Worm (Caenorhabditis elegans): ENCODE data around the gene dpy-4.

The dpy-4 gene

DNA sequence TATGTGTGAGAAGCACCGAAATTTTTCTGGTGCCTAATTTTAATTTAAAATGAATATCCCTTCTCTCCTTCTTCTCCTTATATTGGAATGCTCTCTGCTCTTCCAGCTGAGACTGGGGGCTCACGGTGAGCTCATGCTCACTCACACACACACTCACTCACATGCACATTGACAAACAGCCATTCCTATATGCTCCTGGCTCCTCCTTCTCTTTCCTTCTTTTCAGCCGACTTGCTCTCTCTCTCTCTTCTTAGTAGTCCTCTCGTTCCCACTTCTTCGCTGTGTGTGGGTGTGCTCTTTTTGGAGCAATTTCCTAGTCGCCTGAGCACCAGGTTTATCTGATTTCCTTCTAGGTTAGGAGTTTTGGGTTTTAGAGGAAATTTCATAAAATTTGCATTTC lies 34.4 kb upstream of the dpy-4 start (continued):
- TF ChIP-seq mes-2 (tag; optimal IDR thresholded peaks at IDR 0.05; ENCODE audit: poor library complexity, severe bottlenecking) = peak; percentile 34

DNA sequence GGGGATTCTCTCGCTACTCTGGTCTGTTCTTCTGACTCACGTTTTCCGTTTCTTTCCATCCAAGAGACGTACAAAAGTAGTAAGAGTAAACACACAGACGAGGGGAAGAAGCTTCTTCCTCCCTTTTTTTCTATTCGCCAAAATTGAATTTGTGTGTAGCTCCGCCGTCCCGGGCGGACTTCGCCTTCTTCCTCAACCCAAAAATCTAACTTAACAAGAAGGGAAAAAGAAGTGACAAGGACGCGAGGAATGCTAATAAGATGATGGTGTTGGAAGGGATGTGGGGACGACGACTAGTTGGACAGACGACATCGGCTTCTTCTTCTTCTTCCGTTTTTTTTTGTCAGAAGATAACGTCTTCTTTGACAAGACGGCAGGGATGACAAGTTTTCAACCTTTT lies 30.4 kb upstream of the dpy-4 start:
- TF ChIP-seq lin-38 (GFP tag; IDR thresholded peaks at IDR 0.05) (no peak), fos-1 (tag; optimal IDR thresholded peaks at IDR 0.05) (no peak), rbr-2 (tag; optimal IDR thresholded peaks at IDR 0.05) (peak; percentile 25), ctbp-1 (GFP tag; IDR thresholded peaks at IDR 0.05) (peak; percentile 84), egl-27 (tag; optimal IDR thresholded peaks at IDR 0.05) (no peak), mep-1 (tag; optimal IDR thresholded peaks at IDR 0.05) (peak; percentile 17), F26F4.8 (GFP tag; conservative IDR thresholded peaks at IDR 0.05) (no peak), D1046.2 (GFP tag; IDR thresholded peaks at IDR 0.05) (no peak), madf-9 (GFP tag; conservative IDR thresholded peaks at IDR 0.05) (no peak), mdl-1 (tag; optimal IDR thresholded peaks at IDR 0.05) (peak in 1 of 2 experiments; percentile 28), fkh-10 (GFP tag; optimal IDR thresholded peaks at IDR 0.05) (peak; percentile 92), lsy-2 (tag; optimal IDR thresholded peaks at IDR 0.05) (peak in 1 of 2 experiments; percentile 30), ztf-7 (tag; optimal IDR thresholded peaks at IDR 0.05) (no peak), duxl-1 (tag; optimal IDR thresholded peaks at IDR 0.05; ENCODE audit: poor library complexity) (no peak), gei-8 (GFP tag; optimal IDR thresholded peaks at IDR 0.05) (no peak), ces-1 (GFP tag; optimal IDR thresholded peaks at IDR 0.05) (peak; percentile 94), aha-1 (tag) (peak; percentile 63), ama-1 (optimal IDR thresholded peaks at IDR 0.05) (no peak)

DNA sequence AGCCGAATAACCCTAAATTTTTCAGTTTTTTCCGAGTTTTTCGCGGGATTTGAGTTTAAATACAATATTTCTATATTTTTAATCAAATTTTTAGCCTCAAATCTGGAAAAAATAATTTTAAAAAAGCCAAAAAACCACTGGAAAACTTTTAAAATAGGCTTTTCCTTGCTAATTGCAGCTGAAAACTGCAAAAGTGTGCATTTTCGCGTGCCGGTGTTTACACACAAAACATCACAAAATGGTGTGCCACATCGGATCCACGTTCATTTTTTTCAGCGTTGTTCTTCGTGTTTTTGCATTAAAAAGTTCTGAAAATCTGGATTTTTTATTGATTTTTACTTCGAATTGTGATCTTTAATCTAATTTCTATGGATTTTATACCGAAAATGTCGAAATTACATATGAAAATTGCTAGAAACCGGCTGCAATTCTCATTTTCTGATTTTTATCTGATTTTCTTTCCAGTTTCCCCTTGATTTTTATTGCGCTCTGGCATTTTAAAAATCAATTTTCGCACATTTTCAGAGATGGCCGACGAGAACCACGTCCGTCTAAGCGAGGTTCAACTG lies 27.0 kb upstream of the dpy-4 start, which contains the start of gene Y41E3.7:
Y41E3.7 (plus strand) TSS at position 519 of the 569 bp plus-strand sequence.
- TF ChIP-seq attf-4 (tag; optimal IDR thresholded peaks at IDR 0.05) = no peak
- no peak for TF ChIP-seq ctbp-1 (GFP tag; IDR thresholded peaks at IDR 0.05)
- no peak for TF ChIP-seq daf-16 (GFP tag; optimal IDR thresholded peaks at IDR 0.05)
- peak; percentile 12 for TF ChIP-seq daf-16 (tag; optimal IDR thresholded peaks at IDR 0.05)
- TF ChIP-seq lin-38 (GFP tag; IDR thresholded peaks at IDR 0.05) = peak; percentile 35; the same call in 1 of the 2 replicates
- no peak for TF ChIP-seq T26A8.4 (GFP tag; IDR thresholded peaks at IDR 0.05)
- peak; percentile 31 for TF ChIP-seq dpl-1 (GFP tag; optimal IDR thresholded peaks at IDR 0.05)
- no peak for TF ChIP-seq rbr-2 (tag; optimal IDR thresholded peaks at IDR 0.05)
- TF ChIP-seq hlh-11 (tag; optimal IDR thresholded peaks at IDR 0.05) = no peak
- peak; percentile 29 for TF ChIP-seq mes-2 (tag; optimal IDR thresholded peaks at IDR 0.05; ENCODE audit: poor library complexity, severe bottlenecking)

DNA sequence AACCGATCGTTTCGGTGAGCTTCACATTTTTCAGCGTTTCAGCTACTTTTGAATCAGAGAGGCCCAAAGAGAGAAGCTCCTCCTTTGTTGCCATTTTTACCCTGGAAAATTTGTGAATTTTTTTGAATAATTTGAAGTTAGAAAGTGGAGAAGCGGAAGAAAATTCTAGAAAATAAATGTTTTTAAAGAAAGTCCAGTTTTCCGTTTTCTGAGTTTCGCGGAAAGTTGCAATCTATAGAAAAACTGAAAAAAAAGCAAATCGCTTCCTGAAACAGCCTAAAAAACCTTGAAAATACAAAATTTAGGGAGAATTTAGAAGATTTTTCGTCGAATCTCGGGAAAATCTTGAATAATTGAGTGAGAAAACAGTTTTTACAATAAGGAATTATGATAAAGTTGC lies 26.5 kb upstream of the dpy-4 start, which contains the start of gene qars-1:
qars-1 (minus strand) TSS at position 101 of the 400 bp plus-strand sequence.
- TF ChIP-seq saeg-2 (GFP tag; IDR thresholded peaks at IDR 0.05) = no peak

DNA sequence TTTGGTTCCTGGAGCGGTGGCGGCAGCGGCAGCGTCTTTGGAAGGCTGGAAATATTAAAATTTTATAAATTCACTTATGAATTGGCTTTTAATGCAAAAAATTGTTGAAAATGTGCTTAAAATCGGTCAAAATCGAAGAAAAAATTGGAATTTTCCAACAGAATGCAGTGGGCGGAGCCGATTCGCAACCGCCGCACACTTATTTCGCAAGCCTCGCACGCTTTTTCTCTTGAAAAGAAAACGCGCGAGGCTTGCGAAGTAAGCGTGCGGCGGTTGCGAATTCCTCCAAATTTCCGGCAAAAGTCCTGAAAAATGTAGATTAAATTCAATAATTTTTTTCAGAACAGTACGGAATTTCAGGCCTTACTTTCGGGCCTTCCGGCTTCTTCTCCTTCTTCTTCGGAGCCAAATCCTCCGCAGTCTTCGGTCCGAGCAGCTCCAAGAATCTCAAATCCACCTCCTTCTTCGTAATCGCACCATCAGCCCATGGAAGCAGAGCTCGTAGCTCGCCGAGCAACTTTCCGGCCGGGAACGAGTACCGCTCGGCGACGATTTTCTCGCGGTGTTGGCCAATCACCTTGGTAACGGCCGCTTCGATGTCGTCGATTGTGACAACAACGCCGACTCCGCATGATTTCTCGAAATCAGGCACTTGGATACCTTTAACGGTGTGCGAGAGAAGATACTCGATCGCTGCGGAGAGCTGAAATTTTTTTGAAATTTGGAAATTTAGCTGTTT lies 25.7 kb upstream of the dpy-4 start:
- peak; percentile 80 for TF ChIP-seq set-16 (GFP tag; IDR thresholded peaks at IDR 0.05)
- peak; percentile 42 for TF ChIP-seq lin-38 (GFP tag; IDR thresholded peaks at IDR 0.05)
- TF ChIP-seq snpc-1.2 (GFP tag; IDR thresholded peaks at IDR 0.05) = peak; percentile 16; the same call in 1 of the 2 replicates
- 0 out of 2 replicates have a peak, but pooled peaks have one; percentile 25 for TF ChIP-seq pha-4 (GFP tag; IDR thresholded peaks at IDR 0.05)
- TF ChIP-seq pha-4 (tag; optimal IDR thresholded peaks at IDR 0.05) = no peak
- TF ChIP-seq hmg-1.1 (GFP tag; IDR thresholded peaks at IDR 0.05) = no peak
- no peak for TF ChIP-seq lin-15B (tag; optimal IDR thresholded peaks at IDR 0.05)
